Fruit fly (Drosophila melanogaster): ENCODE data around the gene Cht11.

Gene Cht11

DNA sequence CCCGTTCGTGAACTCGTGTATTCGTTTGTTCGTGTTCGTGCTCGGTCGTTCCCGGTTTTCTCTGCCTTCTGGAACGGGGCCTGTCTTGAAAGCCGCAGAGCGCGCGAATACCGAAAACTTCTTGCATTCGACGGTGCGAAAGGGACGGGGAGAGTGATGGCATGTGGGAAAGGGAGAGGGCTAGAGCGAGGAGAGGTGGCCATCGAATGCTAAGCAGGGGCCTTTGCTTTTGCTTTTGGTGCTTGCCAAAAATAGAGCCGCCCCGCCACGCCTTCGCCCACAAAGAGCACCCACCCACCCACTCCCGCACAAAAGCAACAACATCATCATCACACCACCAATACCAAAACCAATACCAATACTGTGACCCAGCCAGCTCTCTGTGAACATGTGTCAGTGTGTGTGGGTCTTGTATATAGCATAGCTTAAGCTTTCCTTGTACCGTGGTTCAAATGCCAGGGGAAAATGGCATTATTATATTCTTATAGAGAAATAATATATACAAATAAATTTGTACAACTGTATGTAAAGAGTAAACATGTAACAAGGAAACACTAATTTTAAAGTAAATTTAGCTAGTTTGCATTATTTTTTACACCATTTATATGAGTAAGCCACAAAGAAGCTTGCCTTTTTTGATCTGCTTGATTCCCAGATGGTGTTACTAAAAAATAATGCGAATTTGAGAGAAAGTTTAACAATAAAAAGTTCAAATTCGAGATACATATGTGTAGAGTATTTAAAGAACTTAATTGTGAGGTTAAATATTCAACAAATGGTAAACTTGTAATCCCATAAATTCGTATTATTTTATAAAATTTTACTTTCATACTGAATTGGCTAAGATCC lies 18.1 kb upstream of the Cht11 start, which contains the start of gene CG14434 (continued):
- no peak for TF ChIP-seq ttk (GFP tag; IDR thresholded peaks at IDR 0.05)

DNA sequence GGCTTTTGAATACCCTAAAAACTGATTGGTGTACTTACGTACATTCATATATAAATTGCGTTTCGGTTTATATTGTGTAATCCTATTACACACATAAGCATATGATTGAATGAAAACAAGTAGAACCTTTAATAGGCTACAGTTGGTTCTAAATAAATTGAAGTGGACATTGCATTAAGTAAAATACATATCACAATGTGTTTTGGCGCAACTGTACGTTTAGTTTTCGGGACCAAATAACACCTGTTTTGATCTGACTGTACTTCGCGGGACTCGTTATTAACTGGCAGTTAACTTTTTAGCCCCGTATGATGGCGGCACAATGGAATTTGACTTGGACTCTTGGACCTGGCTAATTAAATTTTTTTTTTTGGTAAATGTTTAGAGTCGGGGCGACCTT lies 17.4 kb upstream of the Cht11 start:
- TF ChIP-seq Vsx1 (GFP tag; optimal IDR thresholded peaks at IDR 0.05) (peak; percentile 10), unpg (GFP tag; optimal IDR thresholded peaks at IDR 0.05) (no peak), CG6791 (GFP tag; IDR thresholded peaks at IDR 0.05; ENCODE audit: partially characterized antibody) (0 out of 3 replicates have a peak, but pooled peaks have one; percentile 20), D19A (tag; optimal IDR thresholded peaks at IDR 0.05) (peak; percentile 71), Med (GFP tag) (peak; percentile 35), sens (GFP tag) (peak; percentile 63), sqz (GFP tag; optimal IDR thresholded peaks at IDR 0.05) (peak; percentile 40), Hr51 (GFP tag; optimal IDR thresholded peaks at IDR 0.05) (no peak), eyg (GFP tag; optimal IDR thresholded peaks at IDR 0.05) (no peak)

DNA sequence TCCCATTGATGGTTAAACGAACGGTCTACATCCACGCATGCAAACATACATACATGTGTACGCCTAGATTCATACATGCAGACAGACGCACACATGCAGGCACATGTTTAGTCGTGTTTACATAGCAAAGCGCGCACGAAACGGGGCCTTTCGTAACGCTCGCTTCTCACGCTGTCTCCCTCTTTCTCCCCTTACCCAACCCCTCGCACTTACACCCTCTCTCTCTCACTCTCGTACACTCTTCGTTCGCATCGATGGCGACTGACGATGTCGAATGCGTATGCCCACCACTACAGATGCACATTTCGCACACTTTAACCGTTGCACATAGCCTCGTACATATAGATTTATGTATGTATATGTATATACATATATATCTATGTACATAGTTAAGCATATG lies 16.7 kb upstream of the Cht11 start:
- no peak for TF ChIP-seq Atf-2 (GFP tag; optimal IDR thresholded peaks at IDR 0.05)
- no peak for TF ChIP-seq Bteb2 (GFP tag; optimal IDR thresholded peaks at IDR 0.05)
- TF ChIP-seq insv (GFP tag; optimal IDR thresholded peaks at IDR 0.05): no peak
- no peak for TF ChIP-seq CG5245 (GFP tag; optimal IDR thresholded peaks at IDR 0.05)
- no peak for TF ChIP-seq dan (GFP tag; IDR thresholded peaks at IDR 0.05)
- no peak for TF ChIP-seq CG3163 (GFP tag; optimal IDR thresholded peaks at IDR 0.05)
- no peak for TF ChIP-seq HLH3B (GFP tag; IDR thresholded peaks at IDR 0.05)
- no peak for TF ChIP-seq Aef1 (GFP tag; IDR thresholded peaks at IDR 0.05)
- TF ChIP-seq tio (GFP tag; optimal IDR thresholded peaks at IDR 0.05): no peak
- TF ChIP-seq CG5953 (GFP tag; IDR thresholded peaks at IDR 0.05): no peak
- TF ChIP-seq pzg (GFP tag; optimal IDR thresholded peaks at IDR 0.05): no peak
- TF ChIP-seq Doc2 (GFP tag; IDR thresholded peaks at IDR 0.05): no peak
- no peak for TF ChIP-seq CG4730 (GFP tag; IDR thresholded peaks at IDR 0.05)
- no peak for TF ChIP-seq CG8944 (GFP tag; optimal IDR thresholded peaks at IDR 0.05)
- no peak for TF ChIP-seq unpg (GFP tag; optimal IDR thresholded peaks at IDR 0.05)
- TF ChIP-seq Scr (GFP tag; IDR thresholded peaks at IDR 0.05; ENCODE audit: partially characterized antibody): no peak
- TF ChIP-seq CG6791 (GFP tag; IDR thresholded peaks at IDR 0.05; ENCODE audit: partially characterized antibody): 0 out of 3 replicates have a peak, but pooled peaks have one; percentile 31
- TF ChIP-seq az2 (GFP tag; optimal IDR thresholded peaks at IDR 0.05): no peak
- TF ChIP-seq Max (GFP tag; optimal IDR thresholded peaks at IDR 0.05): no peak
- no peak for TF ChIP-seq Meics (GFP tag; optimal IDR thresholded peaks at IDR 0.05)
- no peak for TF ChIP-seq wek (GFP tag; optimal IDR thresholded peaks at IDR 0.05)
- TF ChIP-seq Opbp (GFP tag; IDR thresholded peaks at IDR 0.05; ENCODE audit: partially characterized antibody): 0 out of 3 replicates have a peak, but pooled peaks have one; percentile 24
- no peak for TF ChIP-seq Gug (GFP tag; IDR thresholded peaks at IDR 0.05)
- no peak for TF ChIP-seq Optix (GFP tag; IDR thresholded peaks at IDR 0.05)
- TF ChIP-seq zfh1 (GFP tag; IDR thresholded peaks at IDR 0.05): no peak
- TF ChIP-seq CG9876 (GFP tag; optimal IDR thresholded peaks at IDR 0.05): no peak
- TF ChIP-seq pfk (GFP tag; optimal IDR thresholded peaks at IDR 0.05): peak; percentile 51
- no peak for TF ChIP-seq Stat92E (GFP tag; optimal IDR thresholded peaks at IDR 0.05)
- TF ChIP-seq CG11695 (GFP tag; IDR thresholded peaks at IDR 0.05): no peak
- no peak for TF ChIP-seq jigr1 (GFP tag; IDR thresholded peaks at IDR 0.05)
- no peak for TF ChIP-seq mam (GFP tag; optimal IDR thresholded peaks at IDR 0.05)
- no peak for TF ChIP-seq MBD-R2 (GFP tag; IDR thresholded peaks at IDR 0.05)
- TF ChIP-seq schlank (tag; optimal IDR thresholded peaks at IDR 0.05): no peak
- TF ChIP-seq zf30C (GFP tag; optimal IDR thresholded peaks at IDR 0.05): no peak
- peak; percentile 14 for TF ChIP-seq trem (tag; optimal IDR thresholded peaks at IDR 0.05)
- TF ChIP-seq sd (tag; optimal IDR thresholded peaks at IDR 0.05): peak; percentile 14
- TF ChIP-seq cwo (GFP tag; optimal IDR thresholded peaks at IDR 0.05): peak; percentile 9
- no peak for TF ChIP-seq bcd (GFP tag; optimal IDR thresholded peaks at IDR 0.05)
